Fruit fly (Drosophila melanogaster) whole organism, embryonic: ENCODE results near the gene CG43077.

ENCODE experiments used
- Aef1 ChIP-seq: fragments of 200-800 bp; sonication (Bioruptor generic); IDR thresholded peaks from 3 replicates; pipeline ENCODE4 v1.3.6; 2022; ENCODE audit warnings: missing biosample characterization, missing genetic modification characterization
- Atf6 ChIP-seq: fragments of 200-800 bp; sonication (Bioruptor generic); IDR thresholded peaks from 2 replicates; pipeline ENCODE4 v1.3.6; 2022; ENCODE audit warnings: missing biosample characterization, missing genetic modification characterization
- CG10959 ChIP-seq: fragments of 200-800 bp; sonication (Bioruptor generic); IDR thresholded peaks from 2 replicates; pipeline ENCODE4 v1.3.6; 2022; ENCODE audit warnings: missing biosample characterization, missing genetic modification characterization
- CG11504 ChIP-seq: fragments of 200-800 bp; sonication (Bioruptor generic); optimal IDR thresholded peaks from 3 replicates; lab custom pipeline; 2019; ENCODE audit warnings: missing biosample characterization, mild to moderate bottlenecking, missing genetic modification characterization, moderate library complexity
- CG12104 ChIP-seq: fragments of 200-800 bp; sonication (Bioruptor generic); optimal IDR thresholded peaks from 3 replicates; lab custom pipeline; 2016; ENCODE audit warnings: missing biosample characterization, missing genetic modification characterization
- CG13287 ChIP-seq: fragments of 200-800 bp; sonication (Bioruptor generic); IDR thresholded peaks from 2 replicates; pipeline ENCODE4 v1.3.6; 2022; ENCODE audit warnings: missing biosample characterization, missing genetic modification characterization; ENCODE audit not compliant: partially characterized antibody
- CG14014 ChIP-seq: fragments of 200-800 bp; sonication (Bioruptor generic); IDR thresholded peaks from 2 replicates; pipeline ENCODE4 v1.3.6; 2022; ENCODE audit warnings: missing biosample characterization, missing genetic modification characterization
- CG14667 ChIP-seq: fragments of 200-800 bp; sonication (Bioruptor generic); IDR thresholded peaks from 2 replicates; pipeline ENCODE4 v1.3.6; 2022; ENCODE audit warnings: missing biosample characterization, missing genetic modification characterization
- CG14965 ChIP-seq: fragments of 200-800 bp; sonication (Bioruptor generic); optimal IDR thresholded peaks from 2 replicates; lab custom pipeline; 2016; ENCODE audit warnings: missing biosample characterization, missing genetic modification characterization, borderline replicate concordance
- CG16815 ChIP-seq: fragments of 200-800 bp; sonication (Bioruptor generic); optimal IDR thresholded peaks from 3 replicates; lab custom pipeline; 2017; ENCODE audit warnings: missing biosample characterization, mild to moderate bottlenecking, missing genetic modification characterization
- CG1792 ChIP-seq: fragments of 200-800 bp; sonication (Bioruptor generic); optimal IDR thresholded peaks from 2 replicates; lab custom pipeline; 2016; ENCODE audit warnings: missing biosample characterization, missing genetic modification characterization
- CG30403 ChIP-seq: fragments of 200-800 bp; sonication (Bioruptor generic); optimal IDR thresholded peaks from 3 replicates; lab custom pipeline; 2016; ENCODE audit warnings: missing biosample characterization, missing genetic modification characterization
- CG4707 ChIP-seq: fragments of 200-800 bp; sonication (Bioruptor generic); optimal IDR thresholded peaks from 2 replicates; lab custom pipeline; 2018; ENCODE audit warnings: missing biosample characterization, mild to moderate bottlenecking, missing genetic modification characterization, moderate library complexity
- CG5180 ChIP-seq: fragments of 200-800 bp; sonication (Bioruptor generic); optimal IDR thresholded peaks from 3 replicates; lab custom pipeline; 2017; ENCODE audit warnings: missing biosample characterization, missing genetic modification characterization, mild to moderate bottlenecking, moderate library complexity, missing genetic modification reagents
- Dll ChIP-seq: fragments of 200-800 bp; sonication (Bioruptor generic); IDR thresholded peaks from 4 replicates; pipeline ENCODE4 v1.3.6; 2022; ENCODE audit warnings: missing biosample characterization, missing genetic modification characterization; ENCODE audit not compliant: partially characterized antibody
- Fer3 ChIP-seq: fragments of 200-800 bp; sonication (Bioruptor generic); optimal IDR thresholded peaks from 2 replicates; lab custom pipeline; 2018; ENCODE audit warnings: missing biosample characterization, mild to moderate bottlenecking, missing genetic modification characterization, moderate library complexity
- GATAe ChIP-seq: fragments of 200-800 bp; sonication (Bioruptor generic); conservative IDR thresholded peaks from 2 replicates; pipeline ENCODE4 v1.3.6; 2022; ENCODE audit warnings: missing biosample characterization, missing genetic modification characterization
- H15 ChIP-seq: fragments of 200-800 bp; sonication (Bioruptor generic); IDR thresholded peaks from 3 replicates; pipeline ENCODE4 v1.3.6; 2022; ENCODE audit warnings: missing biosample characterization, missing genetic modification characterization
- Hand ChIP-seq: fragments of 200-800 bp; sonication (Bioruptor generic); optimal IDR thresholded peaks from 2 replicates; lab custom pipeline; 2017; ENCODE audit warnings: mild to moderate bottlenecking, missing biosample characterization, missing genetic modification reagents, missing genetic modification characterization
- Opbp ChIP-seq: fragments of 200-800 bp; sonication (Bioruptor generic); IDR thresholded peaks from 3 replicates; pipeline ENCODE4 v1.3.6; 2022; ENCODE audit warnings: missing biosample characterization, missing genetic modification characterization; ENCODE audit not compliant: partially characterized antibody
- Rfx ChIP-seq: fragments of 200-800 bp; sonication (Bioruptor generic); IDR thresholded peaks from 2 replicates; pipeline ENCODE4 v1.3.6; 2022; ENCODE audit warnings: missing biosample characterization, missing genetic modification characterization
- Stat92E ChIP-seq, 3 experiments: fragments of >200 bp in 2 of 3; fragments of 200-800 bp in 1 of 3; sonication (Bioruptor generic) in 1 of 3; optimal IDR thresholded peaks; 2 replicates each; lab custom pipeline; 2017 to 2019; ENCODE audit warnings: missing biosample characterization in 3 of 3, missing genetic modification characterization in 3 of 3, mild to moderate bottlenecking in 1 of 3, moderate library complexity in 1 of 3
- aop ChIP-seq: fragments of 200-800 bp; sonication (Bioruptor generic); IDR thresholded peaks from 2 replicates; pipeline ENCODE4 v1.3.6; 2022; ENCODE audit warnings: missing biosample characterization, missing genetic modification characterization
- bab2 ChIP-seq: fragments of 200-800 bp; sonication (Bioruptor generic); optimal IDR thresholded peaks from 2 replicates; lab custom pipeline; 2016; ENCODE audit warnings: missing biosample characterization, missing genetic modification characterization
- cg ChIP-seq: fragments of 200-800 bp; sonication (Bioruptor generic); optimal IDR thresholded peaks from 3 replicates; lab custom pipeline; 2019; ENCODE audit warnings: missing biosample characterization, mild to moderate bottlenecking, missing genetic modification characterization, moderate library complexity
- chinmo ChIP-seq: fragments of 200-800 bp; sonication (Bioruptor generic); IDR thresholded peaks from 4 replicates; pipeline ENCODE4 v1.3.6; 2022; ENCODE audit warnings: missing biosample characterization, missing genetic modification characterization; ENCODE audit not compliant: partially characterized antibody
- cwo ChIP-seq: fragments of 200-800 bp; sonication (Bioruptor generic); optimal IDR thresholded peaks from 3 replicates; lab custom pipeline; 2017; ENCODE audit warnings: missing biosample characterization, missing genetic modification characterization, mild to moderate bottlenecking, moderate library complexity, missing genetic modification reagents
- dimm ChIP-seq: fragments of 200-800 bp; sonication (Bioruptor generic); IDR thresholded peaks from 2 replicates; pipeline ENCODE4 v1.3.6; 2022; ENCODE audit warnings: missing biosample characterization, missing genetic modification characterization
- dpn ChIP-seq, 2 experiments: fragments of 200-800 bp; sonication (Bioruptor generic); optimal IDR thresholded peaks; 3 replicates each; lab custom pipeline; 2016; ENCODE audit warnings: missing biosample characterization in 2 of 2, missing genetic modification characterization in 2 of 2
- exex ChIP-seq: fragments of 200-800 bp; sonication (Bioruptor generic); optimal IDR thresholded peaks from 4 replicates; lab custom pipeline; 2018; ENCODE audit warnings: missing biosample characterization, mild to moderate bottlenecking, missing genetic modification characterization, moderate library complexity
- gfzf ChIP-seq: fragments of 200-800 bp; sonication (Bioruptor generic); optimal IDR thresholded peaks from 2 replicates; lab custom pipeline; 2016; ENCODE audit warnings: missing biosample characterization, mild to moderate bottlenecking, missing genetic modification characterization, moderate library complexity
- inv ChIP-seq: fragments of 200-800 bp; sonication (Bioruptor generic); IDR thresholded peaks from 2 replicates; pipeline ENCODE4 v1.3.6; 2022; ENCODE audit warnings: missing biosample characterization, missing genetic modification characterization; ENCODE audit not compliant: partially characterized antibody
- kni ChIP-seq: fragments of 200-800 bp; sonication (Bioruptor generic); optimal IDR thresholded peaks from 3 replicates; lab custom pipeline; 2017; ENCODE audit warnings: mild to moderate bottlenecking, missing biosample characterization, missing genetic modification reagents, missing genetic modification characterization
- lbe ChIP-seq: fragments of 200-800 bp; sonication (Bioruptor generic); optimal IDR thresholded peaks from 2 replicates; lab custom pipeline; 2016; ENCODE audit warnings: missing biosample characterization, mild to moderate bottlenecking, missing genetic modification characterization
- lmd ChIP-seq: fragments of 200-800 bp; sonication (Bioruptor generic); IDR thresholded peaks from 2 replicates; pipeline ENCODE4 v1.3.6; 2022; ENCODE audit warnings: missing biosample characterization, missing genetic modification characterization
- org-1 ChIP-seq: fragments of 200-800 bp; sonication (Bioruptor generic); optimal IDR thresholded peaks from 2 replicates; lab custom pipeline; 2017; ENCODE audit warnings: missing biosample characterization, missing genetic modification characterization
- pan ChIP-seq, 4 experiments: fragments of >200 bp in 3 of 4; fragments of 200-800 bp in 1 of 4; sonication (Bioruptor generic) in 1 of 4; optimal IDR thresholded peaks in 3 of 4; IDR thresholded peaks in 1 of 4; 2 replicates each; pipeline versions ENCODE4 v1.3.6 to Lab custom; 2017 to 2022; ENCODE audit warnings: missing biosample characterization in 2 of 4, missing genetic modification characterization in 2 of 4, mixed read lengths in 1 of 4
- pita ChIP-seq: fragments of 200-800 bp; sonication (Bioruptor generic); optimal IDR thresholded peaks from 2 replicates; lab custom pipeline; 2017; ENCODE audit warnings: missing biosample characterization, mild to moderate bottlenecking, missing genetic modification characterization
- prd ChIP-seq, 3 experiments: fragments of >200 bp in 2 of 3; fragments of 200-800 bp in 1 of 3; sonication (Bioruptor generic) in 1 of 3; optimal IDR thresholded peaks in 2 of 3; IDR thresholded peaks in 1 of 3; 2 replicates in 2 of 3; 3 replicates in 1 of 3; pipeline versions ENCODE4 v1.3.6 to Lab custom; 2017 to 2022; ENCODE audit warnings: missing biosample characterization in 1 of 3, missing genetic modification characterization in 1 of 3
- pzg ChIP-seq: fragments of 200-800 bp; sonication (Bioruptor generic); optimal IDR thresholded peaks from 3 replicates; lab custom pipeline; 2018; ENCODE audit warnings: missing biosample characterization, mild to moderate bottlenecking, missing genetic modification characterization, moderate library complexity
- rib ChIP-seq: fragments of 200-800 bp; sonication (Bioruptor generic); IDR thresholded peaks from 2 replicates; pipeline ENCODE4 v1.3.6; 2022; ENCODE audit warnings: missing biosample characterization, missing genetic modification characterization
- sens ChIP-seq: fragments of 200-800 bp; sonication (Bioruptor generic); peaks from one replicate; lab custom pipeline; 2016; ENCODE audit warnings: missing biosample characterization, missing genetic modification characterization
- sima ChIP-seq: fragments of 200-800 bp; sonication (Bioruptor generic); optimal IDR thresholded peaks from 2 replicates; lab custom pipeline; 2016; ENCODE audit warnings: missing biosample characterization, missing genetic modification characterization
- sna ChIP-seq: fragments of 200-800 bp; sonication (Bioruptor generic); IDR thresholded peaks from 2 replicates; pipeline ENCODE4 v1.3.6; 2022; ENCODE audit warnings: missing biosample characterization, missing genetic modification characterization; ENCODE audit not compliant: partially characterized antibody
- tap ChIP-seq: fragments of 200-800 bp; optimal IDR thresholded peaks from 3 replicates; lab custom pipeline; 2019; ENCODE audit warnings: missing biosample characterization, mild to moderate bottlenecking, missing genetic modification characterization, moderate library complexity
- twi ChIP-seq: fragments of 200-800 bp; optimal IDR thresholded peaks from 2 replicates; lab custom pipeline; 2019; ENCODE audit warnings: missing biosample characterization, mild to moderate bottlenecking, missing genetic modification characterization, moderate library complexity

The CG43077 gene

dm6 chrX:17107401-17107916 is 39.1 kb upstream of the CG43077 start, which contains the start of gene CG5004 (continued):
- no peak for TF ChIP-seq lmd (GFP tag; lab: Robert Waterston, UW)
- TF ChIP-seq pita (GFP tag; lab: Kevin White, UChicago) = no peak
- peak; percentile 77 for TF ChIP-seq gfzf
- TF ChIP-seq org-1 (GFP tag; lab: Kevin White, UChicago) = no peak
- TF ChIP-seq exex (tag; lab: Kevin White, UChicago) = no peak
- TF ChIP-seq CG1792 (GFP tag; lab: Kevin White, UChicago) = no peak
- no peak for TF ChIP-seq CG11504 (tag; lab: Kevin White, UChicago)
- no peak for TF ChIP-seq CG10959 (GFP tag; lab: Robert Waterston, UW)
- TF ChIP-seq twi (tag; lab: Kevin White, UChicago) = no peak
- peak; percentile 75 for TF ChIP-seq sens (GFP tag; lab: Kevin White, UChicago)
- peak; percentile 58; the same call in 2 of the 3 replicates for TF ChIP-seq Aef1 (GFP tag; lab: Robert Waterston, UW)
- TF ChIP-seq CG16815 (GFP tag; lab: Kevin White, UChicago) = no peak
- TF ChIP-seq cg (GFP tag; lab: Kevin White, UChicago) = peak; percentile 70
- TF ChIP-seq dpn (GFP tag; optimal IDR thresholded peaks at IDR 0.05; lab: Kevin White, UChicago) = no peak
- TF ChIP-seq bab2 = no peak
- no peak for TF ChIP-seq sima (GFP tag; lab: Kevin White, UChicago)

DNA sequence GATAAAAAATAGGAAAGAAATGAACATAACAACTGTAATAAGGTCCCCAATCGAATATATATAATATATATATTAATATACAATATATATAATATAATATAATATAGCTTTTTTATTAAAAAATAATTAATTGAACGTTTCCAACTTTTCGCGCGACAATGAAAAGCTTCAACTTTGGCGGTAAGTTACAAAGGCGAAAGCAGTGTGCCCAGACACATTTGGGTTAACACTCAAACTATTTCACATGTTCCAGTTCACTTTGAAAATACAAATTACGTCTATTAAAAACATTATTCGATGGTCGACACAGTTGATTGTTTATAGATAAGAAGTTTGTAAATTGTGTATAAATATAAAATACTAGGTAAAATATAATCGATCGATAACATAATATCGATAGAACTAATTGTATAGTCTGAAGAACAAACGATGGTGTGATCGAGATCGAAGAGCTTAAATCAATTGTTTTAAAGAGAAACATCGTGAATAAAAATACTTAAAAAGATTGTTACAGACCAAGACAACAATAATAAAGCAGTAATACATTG is 37.9 kb upstream of the CG43077 start:
- TF ChIP-seq CG4707 (GFP tag; lab: Kevin White, UChicago) (no peak), Opbp (GFP tag; lab: Robert Waterston, UW) (peak; percentile 53; the same call in 2 of the 3 replicates), pzg (GFP tag; lab: Kevin White, UChicago) (peak; percentile 33), prd (optimal IDR thresholded peaks at IDR 0.05; lab: Kevin White, UChicago) (no peak), prd (GFP tag; IDR thresholded peaks at IDR 0.05; lab: Robert Waterston, UW) (no peak), Atf6 (GFP tag; lab: Robert Waterston, UW) (no peak), rib (no peak), kni (GFP tag; lab: Kevin White, UChicago) (no peak), aop (GFP tag; lab: Robert Waterston, UW) (no peak), pan (optimal IDR thresholded peaks at IDR 0.05; lab: Kevin White, UChicago) (no peak), pan (GFP tag; optimal IDR thresholded peaks at IDR 0.05 in 1 of 2, IDR thresholded peaks at IDR 0.05 in 1 of 2) (no peak), Stat92E (GFP tag; optimal IDR thresholded peaks at IDR 0.05; lab: Kevin White, UChicago) (no peak), inv (GFP tag; lab: Robert Waterston, UW) (peak; percentile 31; the same call in 1 of the 2 replicates), CG14965 (no peak), Fer3 (tag; lab: Kevin White, UChicago) (no peak), lbe (no peak), CG14667 (GFP tag; lab: Robert Waterston, UW) (no peak), dimm (GFP tag; lab: Robert Waterston, UW) (no peak), Rfx (GFP tag; lab: Robert Waterston, UW) (no peak), sens (GFP tag; lab: Kevin White, UChicago) (no peak), CG13287 (GFP tag; lab: Robert Waterston, UW) (peak; percentile 69), CG12104 (GFP tag; lab: Kevin White, UChicago) (no peak), cwo (GFP tag; lab: Kevin White, UChicago) (no peak), CG30403 (no peak), H15 (GFP tag; lab: Robert Waterston, UW) (no peak), CG14014 (GFP tag; lab: Robert Waterston, UW) (no peak), tap (no peak), org-1 (GFP tag; lab: Kevin White, UChicago) (no peak), chinmo (GFP tag; lab: Robert Waterston, UW) (0 out of 4 replicates have a peak, but pooled peaks have one; percentile 22), CG5180 (no peak), Hand (GFP tag; lab: Kevin White, UChicago) (no peak), sna (GFP tag; lab: Robert Waterston, UW) (peak; percentile 52; the same call in 1 of the 2 replicates), Dll (GFP tag; lab: Robert Waterston, UW) (peak; percentile 66), GATAe (GFP tag; lab: Robert Waterston, UW) (no peak)
